Worm (Caenorhabditis elegans): ENCODE data around the gene str-30.

DNA sequence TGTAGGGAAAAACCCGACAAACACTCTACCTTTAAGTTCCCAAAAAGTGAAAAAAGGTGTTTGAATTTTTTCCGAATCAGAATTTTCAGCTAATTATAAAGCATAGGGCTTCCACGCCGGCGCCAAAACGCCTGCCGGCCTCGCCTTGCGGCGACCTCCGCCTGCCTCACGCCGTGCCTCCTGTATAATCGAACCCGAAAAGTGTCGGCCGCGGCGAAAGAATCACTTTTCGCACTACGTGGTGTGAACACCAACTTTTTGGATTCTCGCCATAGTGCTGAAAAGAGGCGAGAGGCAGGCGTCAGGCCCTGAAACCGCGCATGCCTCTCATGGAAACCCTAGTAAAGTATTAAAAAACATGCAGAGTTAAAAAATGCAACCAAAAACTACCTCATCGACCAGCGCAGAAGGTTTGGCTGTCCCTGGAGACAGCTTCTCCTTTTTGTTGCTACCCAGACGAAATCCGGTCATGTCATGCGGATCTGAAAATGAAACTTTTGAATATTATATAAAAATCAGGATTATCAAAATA is 9.3 kb upstream of the str-30 start, which contains the start of gene nrsn-1:
- TF ChIP-seq ceh-82 (tag; optimal IDR thresholded peaks at IDR 0.05) = no peak
- no peak for TF ChIP-seq fos-1 (tag; optimal IDR thresholded peaks at IDR 0.05)
- no peak for TF ChIP-seq nhr-237 (tag; optimal IDR thresholded peaks at IDR 0.05)
- TF ChIP-seq sem-4 (tag; optimal IDR thresholded peaks at IDR 0.05) = no peak
- TF ChIP-seq skn-1 (tag; optimal IDR thresholded peaks at IDR 0.05) = no peak
- no peak for TF ChIP-seq ceh-16 (tag; optimal IDR thresholded peaks at IDR 0.05)
- no peak for TF ChIP-seq ama-1 (optimal IDR thresholded peaks at IDR 0.05)
- no peak for TF ChIP-seq lsy-2 (tag; optimal IDR thresholded peaks at IDR 0.05)
- no peak for TF ChIP-seq peb-1 (tag; optimal IDR thresholded peaks at IDR 0.05)
- TF ChIP-seq sma-9 (GFP tag; optimal IDR thresholded peaks at IDR 0.05) = no peak
- no peak for TF ChIP-seq sma-9 (tag; optimal IDR thresholded peaks at IDR 0.05)
